Worm (Caenorhabditis elegans) whole organism, young adult: ENCODE measurements around the gene C50D2.2.

Experiments
- F55B11.4 ChIP-seq: sonication (generic microtip); optimal IDR thresholded peaks from 2 replicates; lab custom pipeline; 2016; ENCODE audit warnings: missing compliant biosample characterization, missing genetic modification characterization, borderline replicate concordance; ENCODE audit not compliant: insufficient read depth
- Y53G8AR.9 ChIP-seq: fragments of 200-800 bp; sonication (Bioruptor generic); conservative IDR thresholded peaks from 2 replicates; pipeline ENCODE4 v1.3.6; 2022; ENCODE audit warnings: missing genetic modification reagents, missing genetic modification characterization, missing compliant biosample characterization
- ama-1 ChIP-seq, 3 experiments: fragments of 150-350 bp in 1 of 3; sonication (generic microtip) in 2 of 3; optimal IDR thresholded peaks; 2 replicates each; lab custom pipeline; 2014 to 2018; ENCODE audit warnings: missing biosample characterization in 2 of 3, missing genetic modification characterization in 2 of 3, missing genetic modification reagents in 2 of 3
- aptf-2 ChIP-seq: fragments of 200-800 bp; sonication (Bioruptor generic); conservative IDR thresholded peaks from 2 replicates; pipeline ENCODE4 v1.3.6; 2022; ENCODE audit warnings: missing genetic modification reagents, missing genetic modification characterization, missing compliant biosample characterization
- attf-6 ChIP-seq: fragments of 200-800 bp; sonication (Bioruptor generic); IDR thresholded peaks from 2 replicates; pipeline ENCODE4 v1.3.6; 2022; ENCODE audit warnings: missing genetic modification reagents, missing genetic modification characterization, missing compliant biosample characterization
- die-1 ChIP-seq: sonication (generic microtip); optimal IDR thresholded peaks from 2 replicates; lab custom pipeline; 2016; ENCODE audit warnings: missing genotype, mild to moderate bottlenecking, missing genetic modification characterization, missing compliant biosample characterization
- dpl-1 ChIP-seq: fragments of 150-350 bp; optimal IDR thresholded peaks from 2 replicates; lab custom pipeline; 2014; ENCODE audit warnings: missing biosample characterization, missing genetic modification reagents, missing genetic modification characterization
- ets-4 ChIP-seq: fragments of 200-800 bp; sonication (Bioruptor generic); optimal IDR thresholded peaks from 2 replicates; lab custom pipeline; 2018; ENCODE audit warnings: mild to moderate bottlenecking, missing genetic modification characterization, missing compliant biosample characterization
- lin-35 ChIP-seq, 3 experiments: fragments of 150-350 bp in 2 of 3; sonication (generic microtip) in 1 of 3; optimal IDR thresholded peaks; 2 replicates each; lab custom pipeline; 2014 to 2018; ENCODE audit warnings: missing biosample characterization in 3 of 3, missing genetic modification characterization in 3 of 3, missing genetic modification reagents in 3 of 3
- pha-4 ChIP-seq: fragments of 150-350 bp; sonication (generic microtip); optimal IDR thresholded peaks from 2 replicates; lab custom pipeline; 2014; ENCODE audit warnings: missing biosample characterization, missing genetic modification reagents, missing genetic modification characterization
- snpc-4 ChIP-seq, 5 experiments: fragments of 150-350 bp in 1 of 5; sonication (generic microtip) in 4 of 5; optimal IDR thresholded peaks; 2 replicates each; lab custom pipeline; 2014 to 2018; ENCODE audit warnings: missing genetic modification characterization in 5 of 5, missing biosample characterization in 3 of 5, antibody characterized with exemption in 2 of 5, mild to moderate bottlenecking in 2 of 5, missing compliant biosample characterization in 2 of 5, missing genotype in 2 of 5, moderate library complexity in 2 of 5, missing genetic modification reagents in 1 of 5
- ztf-18 ChIP-seq: sonication (generic microtip); optimal IDR thresholded peaks from 2 replicates; lab custom pipeline; 2016; ENCODE audit warnings: missing genotype, mild to moderate bottlenecking, missing genetic modification characterization, missing compliant biosample characterization

DNA sequence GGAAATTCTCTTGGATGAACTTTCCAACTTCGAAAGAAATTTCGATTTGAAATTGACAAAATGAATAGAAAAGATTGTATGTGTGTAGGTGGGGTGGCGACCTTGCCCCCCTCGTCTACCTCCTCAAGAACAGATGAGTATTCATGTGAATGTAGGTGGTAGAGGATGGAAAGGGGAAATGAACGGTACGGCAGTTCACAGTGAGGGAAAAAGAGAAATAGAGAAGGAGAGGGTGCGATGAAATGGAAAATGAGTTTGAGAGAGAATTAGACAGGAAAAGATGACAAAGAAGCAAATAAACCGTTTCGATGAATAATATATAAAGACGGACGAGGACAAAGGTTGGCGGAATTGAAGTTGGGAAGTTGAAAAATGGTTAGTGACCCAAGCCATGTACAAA is 13.0 kb downstream of the C50D2.2 start:
- TF ChIP-seq aptf-2 (GFP tag; lab: Robert Waterston, UW) (no peak), lin-35 (GFP tag; optimal IDR thresholded peaks at IDR 0.05; lab: Kevin White, UChicago) (no peak), attf-6 (GFP tag; lab: Robert Waterston, UW) (no peak), dpl-1 (GFP tag; lab: Kevin White, UChicago) (no peak), pha-4 (tag; lab: Kevin White, UChicago) (no peak), snpc-4 (GFP tag; optimal IDR thresholded peaks at IDR 0.05; lab: Kevin White, UChicago) (no peak), snpc-4 (tag; optimal IDR thresholded peaks at IDR 0.05; lab: Kevin White, UChicago) (no peak), ztf-18 (tag; lab: Kevin White, UChicago) (no peak), ama-1 (optimal IDR thresholded peaks at IDR 0.05; lab: Kevin White, UChicago) (no peak), ama-1 (GFP tag; optimal IDR thresholded peaks at IDR 0.05; lab: Kevin White, UChicago) (no peak), ets-4 (GFP tag; lab: Kevin White, UChicago) (no peak), die-1 (tag; lab: Kevin White, UChicago) (no peak), F55B11.4 (tag; lab: Kevin White, UChicago) (no peak), Y53G8AR.9 (GFP tag; lab: Robert Waterston, UW) (no peak)
